Fruit fly (Drosophila melanogaster) Kc167 (cell line): ENCODE measurements around the gene alpha4GT1.

Source experiments
- Myc ChIP-seq: fragments of >200 bp; optimal IDR thresholded peaks from 2 replicates; lab custom pipeline; 2017; ENCODE audit warnings: missing external identifiers
- Sin3A ChIP-seq: fragments of >200 bp; optimal IDR thresholded peaks from 2 replicates; lab custom pipeline; 2018; ENCODE audit warnings: missing external identifiers
- h ChIP-seq: fragments of >200 bp; optimal IDR thresholded peaks from 3 replicates; lab custom pipeline; 2018; ENCODE audit warnings: missing external identifiers
- insv ChIP-seq: fragments of >200 bp; optimal IDR thresholded peaks from 3 replicates; lab custom pipeline; 2018; ENCODE audit warnings: missing external identifiers
- psq ChIP-seq: fragments of >200 bp; optimal IDR thresholded peaks from 2 replicates; lab custom pipeline; 2017; ENCODE audit warnings: missing external identifiers
- ttk ChIP-seq: sonication (Bioruptor generic); optimal IDR thresholded peaks from 2 replicates; lab custom pipeline; 2017; ENCODE audit warnings: missing external identifiers

alpha4GT1 gene

DNA sequence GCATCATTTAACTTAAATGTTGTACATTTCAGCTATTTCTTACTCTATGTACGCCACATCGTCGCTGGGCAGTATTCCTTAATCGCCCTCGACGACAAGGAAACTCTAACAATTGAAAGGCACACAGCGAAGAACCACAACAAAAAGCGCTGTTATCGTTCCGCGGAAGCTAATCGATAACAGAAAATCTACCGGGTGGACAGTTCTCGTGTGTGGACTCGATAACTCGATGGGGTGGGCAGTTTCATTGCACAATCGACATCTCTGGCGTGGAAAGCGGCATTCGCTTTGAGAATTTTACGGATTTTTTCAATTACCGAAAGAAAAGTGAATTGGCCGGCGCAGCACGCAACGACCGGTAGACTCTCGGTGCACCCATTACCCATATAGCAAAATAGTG lies at the start of gene alpha4GT1, which contains the start of gene Prp40:
Gene alpha4GT1 (minus strand): TSS at position 156 of the 400 bp plus-strand sequence.
Gene Prp40 (plus strand): TSS at position 241 of the 400 bp plus-strand sequence.
- no peak for TF ChIP-seq Myc
- no peak for TF ChIP-seq Sin3A (lab: Kevin White, UChicago)
- no peak for TF ChIP-seq h (lab: Kevin White, UChicago)
- no peak for TF ChIP-seq ttk (lab: Kevin White, UChicago)
- TF ChIP-seq psq (lab: Kevin White, UChicago) = no peak
- TF ChIP-seq insv = no peak

DNA sequence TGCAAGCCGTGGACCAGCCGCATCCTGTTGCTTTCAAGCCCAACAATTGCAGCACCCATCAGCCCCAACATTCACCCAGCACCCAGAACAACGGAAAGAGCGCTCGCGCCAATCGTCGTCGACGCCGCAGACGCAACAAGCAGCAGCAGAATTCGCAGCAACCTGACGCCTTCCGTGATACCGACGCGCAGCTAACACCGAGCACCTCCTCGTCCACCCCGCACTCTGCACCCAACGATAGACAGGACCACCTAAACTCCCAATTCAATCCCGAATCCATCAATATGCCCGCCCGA lies 36.6 kb upstream of the alpha4GT1 start:
- TF ChIP-seq Myc = no peak
- no peak for TF ChIP-seq insv
- no peak for TF ChIP-seq h (lab: Kevin White, UChicago)
- no peak for TF ChIP-seq psq (lab: Kevin White, UChicago)
- TF ChIP-seq Sin3A (lab: Kevin White, UChicago) = no peak
- TF ChIP-seq ttk (lab: Kevin White, UChicago) = no peak

DNA sequence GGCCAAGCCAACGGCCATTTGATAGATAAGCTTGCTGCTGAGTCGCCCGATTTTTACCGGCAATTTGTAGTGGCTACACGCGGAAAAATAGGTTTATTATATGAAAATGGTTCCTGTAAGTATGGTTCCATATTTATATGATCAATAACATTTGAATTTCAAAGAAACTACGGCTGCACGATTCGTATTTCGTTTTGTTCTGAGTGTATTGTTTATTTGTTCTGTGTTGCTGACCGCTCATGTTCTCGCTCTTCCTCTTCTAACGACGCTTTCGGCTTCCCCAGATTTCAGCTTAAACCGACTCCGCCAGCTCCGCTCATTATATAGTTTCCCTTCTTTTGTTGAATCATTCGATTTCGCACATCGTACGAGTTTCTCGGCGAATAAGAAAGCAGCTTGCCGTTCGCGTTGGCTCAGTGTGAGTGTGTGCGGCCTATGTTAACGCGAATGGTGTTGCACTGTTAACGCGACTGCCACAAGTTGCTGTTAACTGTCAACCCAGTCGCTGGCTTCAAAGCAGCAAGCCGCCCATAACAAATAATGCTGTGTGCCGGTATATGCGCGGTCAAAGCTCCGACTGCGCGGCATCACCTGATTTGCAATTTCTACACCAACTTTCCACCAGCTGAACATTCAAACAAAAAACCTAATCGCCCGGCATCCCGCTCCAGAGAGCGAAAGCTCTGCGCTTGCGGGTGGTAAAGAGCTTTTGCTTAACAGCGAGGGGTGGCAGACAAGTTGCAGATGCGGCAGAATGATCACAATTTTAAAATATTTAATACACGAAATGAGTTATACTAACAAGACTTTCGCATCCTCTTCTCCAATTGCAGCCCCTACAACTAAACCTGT lies 36.1 kb upstream of the alpha4GT1 start:
- TF ChIP-seq ttk (lab: Kevin White, UChicago) (no peak), h (lab: Kevin White, UChicago) (no peak), Sin3A (lab: Kevin White, UChicago) (no peak), insv (no peak), Myc (no peak), psq (lab: Kevin White, UChicago) (no peak)

DNA sequence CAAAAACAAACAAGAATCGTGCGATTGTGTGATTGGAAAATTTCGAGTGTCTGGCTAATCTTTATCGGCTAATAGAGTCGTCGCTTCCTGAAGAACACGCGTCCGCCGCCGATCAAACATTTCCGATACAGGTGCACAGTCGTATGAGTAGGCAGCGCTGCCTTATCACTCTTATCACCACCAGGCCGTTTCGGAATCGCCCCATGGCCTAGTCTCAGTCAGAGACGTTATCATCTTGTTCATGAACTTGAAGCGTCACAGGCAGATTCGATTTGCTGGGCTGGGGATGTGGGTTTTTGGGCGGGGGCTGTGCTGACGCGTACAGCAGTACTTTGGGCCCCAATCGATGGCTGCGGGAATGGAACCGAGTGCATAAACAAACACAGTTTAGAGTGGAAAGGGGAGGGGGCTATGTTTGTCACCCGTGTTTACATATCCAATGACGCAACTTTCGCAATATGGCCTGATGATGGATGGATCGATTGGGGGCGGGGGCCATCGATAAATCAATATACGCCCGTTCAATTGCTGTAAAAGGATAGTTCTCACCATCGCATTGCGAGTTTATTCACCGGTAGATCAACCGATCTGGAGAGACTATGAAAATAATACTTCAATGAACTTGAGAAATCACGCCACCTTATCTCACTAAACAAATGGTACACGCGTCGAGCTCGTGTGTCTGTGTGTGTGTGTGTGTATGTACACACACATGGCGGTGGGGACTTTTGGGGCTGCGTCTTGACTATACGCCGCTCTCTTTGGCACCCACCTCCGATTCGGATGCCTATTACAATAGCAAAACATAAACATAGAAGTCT lies 35.2 kb upstream of the alpha4GT1 start:
- TF ChIP-seq insv = no peak
- no peak for TF ChIP-seq Sin3A (lab: Kevin White, UChicago)
- TF ChIP-seq ttk (lab: Kevin White, UChicago) = no peak
- TF ChIP-seq psq (lab: Kevin White, UChicago) = no peak
- no peak for TF ChIP-seq h (lab: Kevin White, UChicago)
- TF ChIP-seq Myc = no peak

DNA sequence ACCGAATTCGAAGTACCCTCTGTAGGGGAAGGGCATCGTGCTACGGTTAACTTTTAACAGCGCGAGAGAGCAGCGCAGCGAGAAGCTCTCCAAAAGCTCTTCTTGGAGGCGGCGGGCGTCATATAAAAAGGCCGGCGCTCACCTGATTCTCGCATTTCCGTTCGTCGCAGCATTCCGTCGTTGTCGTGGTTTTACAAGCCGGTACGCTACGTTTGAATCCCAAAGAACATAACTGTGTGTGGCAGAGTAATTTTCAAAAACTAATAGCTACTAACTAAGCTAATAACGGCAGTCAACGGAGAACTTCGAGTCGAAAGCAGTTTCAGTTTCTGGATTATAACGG lies 33.5 kb upstream of the alpha4GT1 start, which contains the start of gene FASN1:
Gene FASN1 (plus strand): TSS at position 151 of the 343 bp plus-strand sequence.
- TF ChIP-seq Sin3A (lab: Kevin White, UChicago) (no peak), ttk (lab: Kevin White, UChicago) (no peak), h (lab: Kevin White, UChicago) (no peak), Myc (no peak), psq (lab: Kevin White, UChicago) (no peak), insv (no peak)

DNA sequence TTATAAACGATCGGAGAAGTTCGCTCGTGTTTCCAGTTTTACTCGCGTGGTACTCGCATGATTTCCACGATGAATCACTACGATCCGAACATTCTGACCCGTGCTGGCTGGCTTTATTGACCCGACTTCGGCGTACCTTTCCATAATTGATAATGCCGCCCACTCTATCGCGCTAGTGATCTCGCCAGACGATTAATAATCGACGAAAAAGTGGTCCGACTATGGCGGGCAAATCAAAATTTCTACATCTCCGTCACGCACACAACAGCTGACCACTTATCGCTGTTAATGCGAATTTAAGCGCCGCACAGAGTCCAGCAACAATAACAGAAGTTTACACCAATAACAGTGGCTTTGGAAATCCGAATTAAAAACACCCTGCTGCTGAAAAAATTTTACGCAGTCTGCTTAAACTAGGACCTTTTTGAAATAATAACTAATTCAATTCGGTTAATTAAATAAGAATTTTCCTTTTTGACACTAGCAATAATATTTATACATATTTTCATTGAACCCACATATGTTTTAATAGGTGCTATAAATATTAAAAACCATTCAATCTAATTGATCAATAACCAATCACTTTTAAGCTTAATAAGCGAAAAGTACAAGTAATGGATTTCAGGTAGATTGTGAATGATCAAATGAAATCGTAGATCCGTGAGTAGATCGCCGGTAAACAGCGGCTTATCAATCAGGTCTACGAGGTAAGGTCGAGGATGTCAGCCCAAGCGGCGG lies 32.9 kb upstream of the alpha4GT1 start:
- TF ChIP-seq psq (lab: Kevin White, UChicago) = no peak
- no peak for TF ChIP-seq Sin3A (lab: Kevin White, UChicago)
- TF ChIP-seq insv = no peak

DNA sequence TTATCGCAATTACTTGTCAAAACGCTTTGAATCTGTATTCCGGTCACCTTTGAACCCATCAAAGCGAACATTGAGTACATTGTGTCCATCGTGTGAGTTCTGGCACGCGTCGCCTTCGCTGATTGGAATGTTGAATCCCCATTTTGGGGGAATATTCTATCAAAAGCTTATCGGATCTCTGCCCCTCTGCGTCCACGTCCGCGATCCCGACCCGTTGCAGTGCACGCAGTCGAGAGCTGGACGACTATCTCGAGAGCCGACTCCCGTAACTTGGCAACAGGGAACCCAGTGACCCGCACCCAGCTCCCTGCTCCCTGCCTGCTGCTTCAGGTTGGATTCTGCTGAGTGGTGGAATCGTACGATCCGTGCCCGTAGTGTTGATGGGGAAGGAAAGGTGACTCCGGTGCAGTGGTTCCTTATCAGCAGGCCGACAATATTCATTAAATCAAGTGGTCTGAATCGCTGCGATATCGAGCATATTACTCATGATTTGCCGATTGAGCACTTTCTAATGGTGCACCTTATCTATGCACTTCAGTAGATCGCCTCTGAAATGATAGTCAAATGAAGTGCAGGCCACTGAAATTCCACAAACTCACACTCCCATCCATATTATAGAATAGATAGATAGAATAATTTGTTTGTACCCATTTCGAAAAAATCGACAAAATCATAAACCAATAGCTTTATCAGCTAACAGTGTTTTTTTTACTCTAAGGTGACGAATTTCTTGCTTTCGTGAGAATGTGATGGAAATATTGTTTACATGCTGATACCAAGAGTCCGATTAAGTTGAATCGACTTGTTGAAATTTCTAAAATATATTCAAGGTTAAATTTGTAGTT lies 21.9 kb upstream of the alpha4GT1 start:
- no peak for TF ChIP-seq h (lab: Kevin White, UChicago)
- no peak for TF ChIP-seq ttk (lab: Kevin White, UChicago)
- TF ChIP-seq Myc = no peak

DNA sequence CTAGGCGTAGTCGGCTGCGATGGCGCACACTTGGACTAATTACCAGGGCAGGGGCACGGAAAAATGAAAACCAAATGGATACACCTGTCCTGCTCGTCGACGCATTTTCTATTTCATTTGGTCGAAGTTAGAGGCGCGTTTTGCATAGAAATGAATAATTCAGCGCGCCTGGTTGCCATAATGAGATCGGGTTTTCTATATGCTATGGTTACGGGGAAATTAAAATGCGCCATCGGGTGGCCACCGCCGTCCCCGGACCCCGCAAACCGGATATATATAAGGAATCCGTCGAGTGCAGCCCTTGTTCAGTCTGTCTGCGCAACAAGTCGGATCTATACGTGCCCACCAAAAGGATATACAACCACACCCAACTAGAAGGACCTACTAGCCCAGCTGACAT lies 20.7 kb upstream of the alpha4GT1 start, which contains the start of gene FASN2:
Gene FASN2 (plus strand): TSS at position 301 of the 400 bp plus-strand sequence.
- TF ChIP-seq psq (lab: Kevin White, UChicago) (no peak), insv (no peak), Myc (no peak), Sin3A (lab: Kevin White, UChicago) (no peak), ttk (lab: Kevin White, UChicago) (no peak), h (lab: Kevin White, UChicago) (no peak)

DNA sequence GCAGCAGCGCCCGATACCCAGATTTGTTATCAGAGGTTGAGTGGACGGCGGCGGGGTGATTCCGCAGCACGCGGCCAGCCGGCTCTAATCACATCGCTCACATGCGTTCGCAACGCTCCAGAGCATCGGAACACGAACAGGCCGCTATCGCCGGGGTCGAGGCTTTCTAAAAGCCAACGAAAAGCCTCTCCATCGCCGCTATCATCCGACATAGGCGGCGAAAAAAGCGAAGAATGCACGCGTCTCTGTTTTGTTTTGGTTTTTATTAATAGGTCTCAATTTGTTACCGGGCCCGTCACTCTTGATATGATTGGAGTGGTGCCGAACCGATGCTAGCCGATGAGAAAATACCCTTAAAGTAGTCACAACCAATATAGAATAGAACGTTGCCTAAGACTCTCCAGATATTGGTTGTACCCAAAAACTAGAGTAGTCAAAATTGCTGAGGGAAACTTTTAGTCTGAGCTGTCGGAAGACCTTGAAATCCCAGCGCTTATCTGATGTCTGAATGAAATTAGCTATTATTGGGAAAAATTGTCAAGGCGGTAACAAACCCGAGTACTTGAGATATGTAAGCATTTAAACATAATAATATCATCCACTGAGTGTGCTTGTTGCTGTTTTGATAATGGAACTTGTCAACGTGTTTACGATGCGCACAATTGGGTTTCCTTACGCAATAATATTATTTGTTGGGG lies 19.1 kb upstream of the alpha4GT1 start, which contains the start of gene CG17261:
Gene CG17261 (plus strand): TSS at position 634 of the 698 bp plus-strand sequence.
- TF ChIP-seq h (lab: Kevin White, UChicago) (no peak), Sin3A (lab: Kevin White, UChicago) (no peak), insv (no peak), ttk (lab: Kevin White, UChicago) (no peak), psq (lab: Kevin White, UChicago) (no peak), Myc (no peak)

DNA sequence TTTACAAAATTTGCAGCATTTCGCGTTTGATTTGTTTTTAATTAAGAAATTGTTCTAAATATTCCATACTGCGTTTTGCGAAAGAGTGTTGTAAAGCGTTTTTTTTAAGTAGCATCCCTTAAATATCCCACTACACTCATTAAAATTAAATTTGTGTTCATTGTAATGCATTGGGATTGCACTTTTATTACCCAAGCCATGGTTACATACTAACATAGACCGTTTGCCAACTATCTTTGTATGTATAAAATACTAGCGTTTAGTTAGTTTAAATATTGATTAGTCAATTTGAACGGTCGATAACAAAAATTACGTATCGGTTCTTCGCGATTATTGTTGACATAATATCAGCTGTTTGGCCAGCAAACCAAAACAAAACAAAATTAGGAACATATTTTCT lies 16.8 kb upstream of the alpha4GT1 start, which contains the start of the genes cnir and CG17221:
Gene cnir (minus strand): TSS at position 39 of the 400 bp plus-strand sequence.
Gene CG17221 (plus strand): TSS at position 203 of the 400 bp plus-strand sequence.
- TF ChIP-seq psq (lab: Kevin White, UChicago) (no peak), Myc (no peak), Sin3A (lab: Kevin White, UChicago) (no peak), ttk (lab: Kevin White, UChicago) (no peak), insv (no peak), h (lab: Kevin White, UChicago) (no peak)
